Worm (Caenorhabditis elegans) whole organism, L4 larva: ENCODE results near the gene fbxa-220.
A peak's percentile ranks its signal among the peaks of the same experiment; 100 is the strongest.

Experiments
- D1046.2 ChIP-seq: fragments of 200-800 bp; sonication (Bioruptor generic); IDR thresholded peaks from 2 replicates; pipeline ENCODE4 v1.3.6; 2022; ENCODE audit warnings: missing genetic modification characterization, missing compliant biosample characterization
- F26F4.8 ChIP-seq: fragments of 200-800 bp; sonication (Bioruptor generic); conservative IDR thresholded peaks from 2 replicates; pipeline ENCODE4 v1.3.6; 2022; ENCODE audit warnings: missing genetic modification characterization, missing compliant biosample characterization
- T20F7.1 ChIP-seq: fragments of 200-800 bp; sonication (Bioruptor generic); optimal IDR thresholded peaks from 2 replicates; lab custom pipeline; 2018; ENCODE audit warnings: mild to moderate bottlenecking, missing genetic modification characterization, missing compliant biosample characterization
- Y48G9A.11 ChIP-seq: fragments of 200-800 bp; sonication (Bioruptor generic); IDR thresholded peaks from 2 replicates; pipeline ENCODE4 v1.3.6; 2022; ENCODE audit warnings: missing genetic modification reagents, missing genetic modification characterization, missing compliant biosample characterization
- aha-1 ChIP-seq: fragments of 150-350 bp; peaks from one replicate; lab custom pipeline; 2014; ENCODE audit warnings: missing biosample characterization, missing genetic modification characterization
- arid-1 ChIP-seq: fragments of 200-800 bp; sonication (Bioruptor generic); conservative IDR thresholded peaks from 2 replicates; pipeline ENCODE4 v1.3.6; 2022; ENCODE audit warnings: missing genetic modification reagents, missing genetic modification characterization, missing compliant biosample characterization
- ceh-20 ChIP-seq: fragments of 200-800 bp; sonication (Bioruptor generic); IDR thresholded peaks from 2 replicates; pipeline ENCODE4 v1.3.6; 2022; ENCODE audit warnings: missing genetic modification reagents, missing genetic modification characterization, missing compliant biosample characterization
- ceh-32 ChIP-seq: sonication (generic microtip); optimal IDR thresholded peaks from 2 replicates; lab custom pipeline; 2016; ENCODE audit warnings: mild to moderate bottlenecking, missing genetic modification characterization, missing compliant biosample characterization; ENCODE audit not compliant: poor library complexity
- ceh-44 ChIP-seq: fragments of 200-800 bp; sonication (Bioruptor generic); IDR thresholded peaks from 2 replicates; pipeline ENCODE4 v1.3.6; 2022; ENCODE audit warnings: missing genetic modification reagents, missing genetic modification characterization, missing compliant biosample characterization
- ceh-62 ChIP-seq: sonication (generic microtip); optimal IDR thresholded peaks from 2 replicates; lab custom pipeline; 2017; ENCODE audit warnings: missing biosample characterization, missing genetic modification characterization
- ceh-82 ChIP-seq: sonication (generic microtip); optimal IDR thresholded peaks from 2 replicates; lab custom pipeline; 2017; ENCODE audit warnings: missing biosample characterization, missing genetic modification characterization
- ctbp-1 ChIP-seq: fragments of 200-800 bp; sonication (Bioruptor generic); IDR thresholded peaks from 2 replicates; pipeline ENCODE4 v1.3.6; 2022; ENCODE audit warnings: missing genetic modification reagents, missing genetic modification characterization, missing compliant biosample characterization
- daf-19 ChIP-seq: fragments of 200-800 bp; sonication (Bioruptor generic); conservative IDR thresholded peaks from 2 replicates; pipeline ENCODE4 v1.3.6; 2022; ENCODE audit warnings: missing genetic modification characterization, missing compliant biosample characterization
- daf-8 ChIP-seq: fragments of 200-800 bp; sonication (Bioruptor generic); IDR thresholded peaks from 2 replicates; pipeline ENCODE4 v1.3.6; 2022; ENCODE audit warnings: missing genetic modification characterization, missing compliant biosample characterization
- dve-1 ChIP-seq: sonication (generic microtip); optimal IDR thresholded peaks from 2 replicates; lab custom pipeline; 2017; ENCODE audit warnings: antibody characterized with exemption, mild to moderate bottlenecking, missing genetic modification characterization, missing compliant biosample characterization; ENCODE audit not compliant: insufficient read depth
- fkh-10 ChIP-seq: fragments of 150-350 bp; optimal IDR thresholded peaks from 2 replicates; lab custom pipeline; 2014; ENCODE audit warnings: missing biosample characterization, missing genetic modification reagents, missing genetic modification characterization
- hif-1 ChIP-seq, 2 experiments: sonication (generic microtip); optimal IDR thresholded peaks; 2 replicates each; lab custom pipeline; 2016 to 2017; ENCODE audit warnings: missing compliant biosample characterization in 2 of 2, missing genetic modification characterization in 2 of 2, missing genetic modification reagents in 2 of 2, missing genotype in 2 of 2, mild to moderate bottlenecking in 1 of 2
- hmg-1.1 ChIP-seq: fragments of 200-800 bp; sonication (Bioruptor generic); IDR thresholded peaks from 2 replicates; pipeline ENCODE4 v1.3.6; 2022; ENCODE audit warnings: missing genetic modification reagents, missing genetic modification characterization, missing compliant biosample characterization
- jun-1 ChIP-seq: fragments of 150-350 bp; optimal IDR thresholded peaks from 2 replicates; lab custom pipeline; 2014; ENCODE audit warnings: missing biosample characterization, missing genetic modification reagents, missing genetic modification characterization
- lin-29 ChIP-seq: fragments of 200-800 bp; sonication (Bioruptor generic); IDR thresholded peaks from 2 replicates; pipeline ENCODE4 v1.3.6; 2022; ENCODE audit warnings: missing genetic modification reagents, missing genetic modification characterization, missing compliant biosample characterization
- lin-38 ChIP-seq: fragments of 200-800 bp; sonication (Bioruptor generic); IDR thresholded peaks from 2 replicates; pipeline ENCODE4 v1.3.6; 2022; ENCODE audit warnings: missing genetic modification reagents, missing genetic modification characterization, missing compliant biosample characterization
- madf-9 ChIP-seq: fragments of 200-800 bp; sonication (Bioruptor generic); conservative IDR thresholded peaks from 2 replicates; pipeline ENCODE4 v1.3.6; 2022; ENCODE audit warnings: missing genetic modification reagents, missing genetic modification characterization, missing compliant biosample characterization
- mdl-1 ChIP-seq, 2 experiments: fragments of 150-350 bp in 1 of 2; sonication (generic microtip) in 1 of 2; optimal IDR thresholded peaks; 2 replicates each; lab custom pipeline; 2014 to 2017; ENCODE audit warnings: missing biosample characterization in 2 of 2, missing genetic modification characterization in 2 of 2
- mdt-29 ChIP-seq: fragments of 200-800 bp; sonication (Bioruptor generic); IDR thresholded peaks from 2 replicates; pipeline ENCODE4 v1.3.6; 2022; ENCODE audit warnings: missing genetic modification reagents, missing genetic modification characterization, missing compliant biosample characterization
- mxl-3 ChIP-seq: fragments of 200-800 bp; sonication (Bioruptor generic); optimal IDR thresholded peaks from 2 replicates; lab custom pipeline; 2018; ENCODE audit warnings: mild to moderate bottlenecking, missing genetic modification characterization, missing compliant biosample characterization
- nhr-11 ChIP-seq: fragments of 150-350 bp; optimal IDR thresholded peaks from 2 replicates; lab custom pipeline; 2014; ENCODE audit warnings: missing biosample characterization, missing genetic modification characterization
- nhr-237 ChIP-seq: sonication (generic microtip); optimal IDR thresholded peaks from 2 replicates; lab custom pipeline; 2017; ENCODE audit warnings: missing biosample characterization, missing genetic modification characterization
- nhr-28 ChIP-seq: fragments of 150-350 bp; optimal IDR thresholded peaks from 2 replicates; lab custom pipeline; 2014; ENCODE audit warnings: missing biosample characterization, missing genetic modification characterization
- php-3 ChIP-seq: fragments of 200-800 bp; sonication (Bioruptor generic); IDR thresholded peaks from 2 replicates; pipeline ENCODE4 v1.3.6; 2022; ENCODE audit warnings: missing genetic modification reagents, missing genetic modification characterization, missing compliant biosample characterization
- pqm-1 ChIP-seq: sonication (generic microtip); optimal IDR thresholded peaks from 2 replicates; lab custom pipeline; 2017; ENCODE audit warnings: missing biosample characterization, missing genetic modification characterization
- skn-1 ChIP-seq: fragments of 150-350 bp; optimal IDR thresholded peaks from 2 replicates; lab custom pipeline; 2014; ENCODE audit warnings: missing biosample characterization, missing genetic modification characterization
- spr-3 ChIP-seq: fragments of 200-800 bp; sonication (Bioruptor generic); optimal IDR thresholded peaks from 2 replicates; lab custom pipeline; 2018; ENCODE audit warnings: mild to moderate bottlenecking, missing genetic modification characterization, missing compliant biosample characterization
- tra-1 ChIP-seq: fragments of 200-800 bp; sonication (Bioruptor generic); IDR thresholded peaks from 2 replicates; pipeline ENCODE4 v1.3.6; 2022; ENCODE audit warnings: missing genetic modification reagents, missing genetic modification characterization, missing compliant biosample characterization
- unc-62 ChIP-seq, 3 experiments: fragments of 150-350 bp in 1 of 3; sonication (generic microtip); optimal IDR thresholded peaks in 2 of 3; peaks in 1 of 3; 1 replicate in 1 of 3; 2 replicates in 2 of 3; lab custom pipeline; 2014 to 2017; ENCODE audit warnings: missing biosample characterization in 3 of 3, missing genetic modification characterization in 3 of 3, missing genetic modification reagents in 3 of 3, missing genotype in 1 of 3
- zip-11 ChIP-seq: fragments of 200-800 bp; sonication (Bioruptor generic); IDR thresholded peaks from 2 replicates; pipeline ENCODE4 v1.3.6; 2022; ENCODE audit warnings: missing genetic modification characterization, missing compliant biosample characterization
- ztf-11 ChIP-seq: fragments of 150-350 bp; optimal IDR thresholded peaks from 2 replicates; lab custom pipeline; 2014; ENCODE audit warnings: missing biosample characterization, missing genetic modification characterization
- ztf-7 ChIP-seq: fragments of 150-350 bp; optimal IDR thresholded peaks from 2 replicates; lab custom pipeline; 2014; ENCODE audit warnings: missing biosample characterization, missing genetic modification characterization

fbxa-220 gene

DNA sequence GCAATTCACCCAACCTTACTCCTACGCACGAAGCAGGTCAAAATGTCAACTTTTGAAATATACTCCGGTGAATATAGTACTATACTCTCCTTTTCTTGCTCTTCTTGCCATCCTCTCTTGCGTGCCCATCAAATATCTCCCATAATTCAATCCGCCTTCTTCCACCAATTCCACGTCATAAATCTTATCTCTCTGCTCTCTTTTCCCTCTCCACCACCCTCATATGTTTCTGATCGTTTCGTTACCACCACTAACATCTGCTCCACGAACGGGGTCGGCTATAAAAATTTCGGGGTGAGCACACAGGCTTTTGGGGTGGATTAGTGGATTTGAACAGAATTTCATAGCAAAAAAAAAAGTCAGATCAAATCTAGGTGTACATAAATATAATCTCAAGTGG is 30.0 kb downstream of the fbxa-220 start:
- TF ChIP-seq ceh-62 (tag; lab: Kevin White, UChicago): no peak
- no peak for TF ChIP-seq php-3 (GFP tag; lab: Robert Waterston, UW)
- no peak for TF ChIP-seq ceh-44 (GFP tag; lab: Robert Waterston, UW)
- peak; percentile 60 for TF ChIP-seq aha-1 (tag; lab: Kevin White, UChicago)

DNA sequence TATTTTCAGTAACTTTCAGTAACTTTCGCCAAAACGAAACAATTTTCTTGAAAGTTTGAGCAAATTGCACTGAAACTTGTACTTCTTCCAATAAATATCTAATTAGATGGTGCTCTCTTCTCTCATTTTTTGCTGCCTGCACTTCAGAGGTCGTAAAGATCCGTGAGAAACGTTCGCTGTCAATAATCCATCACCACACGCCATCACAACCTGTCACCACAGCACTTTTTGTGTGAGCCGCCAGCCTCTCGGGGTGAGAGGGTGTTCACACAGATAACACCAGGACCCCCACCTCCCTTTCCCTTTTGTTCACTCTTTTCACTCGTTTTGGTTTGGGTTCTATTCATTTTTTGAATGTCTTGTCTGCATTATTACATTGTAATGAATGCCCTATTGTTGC is 31.5 kb downstream of the fbxa-220 start:
- TF ChIP-seq unc-62 (GFP tag; optimal IDR thresholded peaks at IDR 0.05 in 1 of 2; lab: Kevin White, UChicago) (peak in 1 of 2 experiments; percentile 89), unc-62 (tag; optimal IDR thresholded peaks at IDR 0.05; lab: Kevin White, UChicago) (no peak), hmg-1.1 (GFP tag; lab: Robert Waterston, UW) (no peak)
- TF ChIP-seq, all 104 proteins: peak for 1

DNA sequence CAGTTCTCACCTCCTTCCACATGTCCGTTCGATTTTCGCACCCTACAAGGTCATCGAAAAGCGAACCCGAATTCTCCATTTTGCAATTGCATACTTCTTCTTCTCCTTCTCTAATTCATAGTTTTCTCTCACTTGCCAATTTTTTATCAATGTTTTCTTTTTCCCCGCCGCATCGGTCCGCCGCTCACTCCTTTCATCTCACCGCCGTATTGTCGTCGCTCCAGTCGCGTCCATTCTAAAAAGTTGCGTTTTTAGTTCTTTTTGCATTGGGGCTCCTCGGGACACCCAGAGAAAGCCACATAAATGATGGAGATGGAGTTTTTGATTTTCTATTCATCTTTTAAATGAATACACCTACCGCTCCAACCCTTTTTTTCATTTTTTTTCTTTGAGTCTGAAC is 32.6 kb downstream of the fbxa-220 start:
- no peak for TF ChIP-seq ceh-32 (tag; lab: Kevin White, UChicago)
- TF ChIP-seq ceh-20 (GFP tag; lab: Robert Waterston, UW): no peak
- TF ChIP-seq nhr-28: peak; percentile 56
- peak; percentile 5 for TF ChIP-seq dve-1 (tag; lab: Kevin White, UChicago)
- TF ChIP-seq mxl-3 (GFP tag; lab: Kevin White, UChicago): peak; percentile 35
- no peak for TF ChIP-seq lin-29 (GFP tag; lab: Robert Waterston, UW)
- TF ChIP-seq T20F7.1 (GFP tag; lab: Kevin White, UChicago): no peak
- no peak for TF ChIP-seq arid-1 (GFP tag; lab: Robert Waterston, UW)
- no peak for TF ChIP-seq Y48G9A.11
- no peak for TF ChIP-seq D1046.2 (GFP tag; lab: Robert Waterston, UW)
- TF ChIP-seq ztf-7 (tag; lab: Kevin White, UChicago): no peak
- no peak for TF ChIP-seq tra-1 (GFP tag; lab: Robert Waterston, UW)
- no peak for TF ChIP-seq fkh-10 (GFP tag; lab: Kevin White, UChicago)
- TF ChIP-seq pqm-1 (tag; lab: Kevin White, UChicago): peak; percentile 36

DNA sequence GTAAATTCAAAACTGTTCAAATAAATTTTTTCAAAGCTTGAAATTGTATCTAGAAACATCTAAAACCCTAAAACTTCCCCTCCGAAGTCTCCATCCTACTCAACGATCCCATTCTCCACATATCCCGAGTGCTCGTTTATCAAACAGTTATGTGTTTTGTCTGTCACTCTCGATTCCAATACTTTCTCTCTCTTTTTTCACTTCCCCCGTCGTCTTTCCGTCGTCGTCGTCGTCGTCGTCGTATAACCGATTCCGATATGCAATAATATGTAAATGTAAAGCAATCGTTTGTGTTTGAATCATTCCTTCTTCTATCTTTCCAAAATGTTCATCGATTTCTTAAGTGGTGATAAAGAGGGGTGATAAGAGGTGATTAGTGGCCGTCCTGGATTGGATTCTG is 35.7 kb downstream of the fbxa-220 start:
- no peak for TF ChIP-seq mxl-3 (GFP tag; lab: Kevin White, UChicago)
- TF ChIP-seq F26F4.8 (GFP tag; lab: Robert Waterston, UW): no peak
- TF ChIP-seq ceh-82 (tag; lab: Kevin White, UChicago): no peak
- TF ChIP-seq hif-1 (tag; optimal IDR thresholded peaks at IDR 0.05; lab: Kevin White, UChicago): no peak
- no peak for TF ChIP-seq zip-11 (GFP tag; lab: Robert Waterston, UW)
- TF ChIP-seq D1046.2 (GFP tag; lab: Robert Waterston, UW): no peak
- TF ChIP-seq lin-38 (GFP tag; lab: Robert Waterston, UW): no peak
- no peak for TF ChIP-seq daf-8 (GFP tag; lab: Robert Waterston, UW)
- TF ChIP-seq mdl-1 (tag; optimal IDR thresholded peaks at IDR 0.05; lab: Kevin White, UChicago): no peak
- TF ChIP-seq arid-1 (GFP tag; lab: Robert Waterston, UW): no peak
- no peak for TF ChIP-seq jun-1
- TF ChIP-seq madf-9: no peak
- TF ChIP-seq ceh-44 (GFP tag; lab: Robert Waterston, UW): no peak
- no peak for TF ChIP-seq aha-1 (tag; lab: Kevin White, UChicago)
- TF ChIP-seq tra-1 (GFP tag; lab: Robert Waterston, UW): no peak
- TF ChIP-seq nhr-237 (tag; lab: Kevin White, UChicago): no peak
- TF ChIP-seq ctbp-1 (GFP tag; lab: Robert Waterston, UW): no peak
- TF ChIP-seq nhr-28: no peak
- no peak for TF ChIP-seq ztf-11 (tag; lab: Kevin White, UChicago)
- TF ChIP-seq daf-19 (GFP tag; lab: Robert Waterston, UW): no peak

DNA sequence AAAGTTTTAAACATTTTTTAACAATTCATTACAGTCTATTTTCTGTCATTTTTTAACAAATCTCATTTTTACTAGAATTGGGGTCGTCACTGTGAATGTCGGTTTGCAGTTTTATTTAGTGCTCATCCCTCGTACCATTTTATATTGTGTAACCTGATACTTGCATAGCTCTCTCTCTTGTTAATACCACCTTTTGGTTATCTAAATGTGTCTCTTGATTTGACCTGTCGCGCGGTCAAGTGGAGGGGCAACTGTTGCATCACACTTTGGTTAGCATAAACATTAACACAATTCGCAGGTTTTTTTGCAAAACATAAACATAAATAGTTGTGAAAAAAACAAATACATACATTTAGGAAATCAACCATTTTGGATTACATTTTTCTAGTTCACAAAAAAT is 37.2 kb downstream of the fbxa-220 start:
- TF ChIP-seq spr-3 (GFP tag; lab: Kevin White, UChicago) (no peak), skn-1 (tag; lab: Kevin White, UChicago) (no peak), nhr-11 (no peak), mdt-29 (no peak)
